Fruit fly (Drosophila melanogaster) whole organism, embryonic: ENCODE data around the gene mRpS2.

Experiments
- CG10321 ChIP-seq: fragments of 200-800 bp; sonication (Bioruptor generic); IDR thresholded peaks from 2 replicates; pipeline ENCODE4 v1.3.6; 2022; ENCODE audit warnings: missing biosample characterization, missing genetic modification characterization
- CG10431 ChIP-seq: fragments of 200-800 bp; sonication (Bioruptor generic); optimal IDR thresholded peaks from 3 replicates; lab custom pipeline; 2018; ENCODE audit warnings: missing biosample characterization, mild to moderate bottlenecking, missing genetic modification characterization
- CG10462 ChIP-seq: fragments of 200-800 bp; sonication (Bioruptor generic); optimal IDR thresholded peaks from 2 replicates; lab custom pipeline; 2016; ENCODE audit warnings: missing biosample characterization, missing genetic modification characterization
- CG11456 ChIP-seq: fragments of 200-800 bp; sonication (Bioruptor generic); IDR thresholded peaks from 3 replicates; pipeline ENCODE4 v1.3.6; 2022; ENCODE audit warnings: missing biosample characterization, missing genetic modification characterization
- CG1233 ChIP-seq: fragments of 200-800 bp; sonication (Bioruptor generic); optimal IDR thresholded peaks from 4 replicates; lab custom pipeline; 2018; ENCODE audit warnings: missing biosample characterization, mild to moderate bottlenecking, missing genetic modification characterization
- CG15073 ChIP-seq: fragments of 200-800 bp; sonication (Bioruptor generic); optimal IDR thresholded peaks from 2 replicates; lab custom pipeline; 2016; ENCODE audit warnings: missing biosample characterization, missing genetic modification characterization
- CG17359 ChIP-seq: fragments of 200-800 bp; sonication (Bioruptor generic); optimal IDR thresholded peaks from 3 replicates; lab custom pipeline; 2018; ENCODE audit warnings: missing biosample characterization, mild to moderate bottlenecking, missing genetic modification characterization, moderate library complexity
- CG17829 ChIP-seq: fragments of 200-800 bp; optimal IDR thresholded peaks from 2 replicates; lab custom pipeline; 2019; ENCODE audit warnings: missing biosample characterization, mild to moderate bottlenecking, missing genetic modification characterization, moderate library complexity
- CG18262 ChIP-seq: fragments of 200-800 bp; optimal IDR thresholded peaks from 3 replicates; lab custom pipeline; 2019; ENCODE audit warnings: missing biosample characterization, mild to moderate bottlenecking, missing genetic modification characterization, moderate library complexity
- CG18764 ChIP-seq: fragments of 200-800 bp; sonication (Bioruptor generic); optimal IDR thresholded peaks from 3 replicates; lab custom pipeline; 2016; ENCODE audit warnings: missing biosample characterization, missing genetic modification characterization
- CG2120 ChIP-seq: fragments of 200-800 bp; sonication (Bioruptor generic); optimal IDR thresholded peaks from 3 replicates; lab custom pipeline; 2016; ENCODE audit warnings: missing biosample characterization, missing genetic modification characterization
- CG2202 ChIP-seq: fragments of 200-800 bp; sonication (Bioruptor generic); optimal IDR thresholded peaks from 2 replicates; lab custom pipeline; 2018; ENCODE audit warnings: missing biosample characterization, mild to moderate bottlenecking, missing genetic modification characterization
- CG30431 ChIP-seq: fragments of 200-800 bp; sonication (Bioruptor generic); optimal IDR thresholded peaks from 2 replicates; lab custom pipeline; 2017; ENCODE audit warnings: missing biosample characterization, missing genetic modification characterization
- CG31365 ChIP-seq: fragments of 200-800 bp; sonication (Bioruptor generic); optimal IDR thresholded peaks from 2 replicates; lab custom pipeline; 2018; ENCODE audit warnings: missing biosample characterization, mild to moderate bottlenecking, missing genetic modification characterization
- CG3281 ChIP-seq: fragments of 200-800 bp; sonication (Bioruptor generic); optimal IDR thresholded peaks from 3 replicates; lab custom pipeline; 2017; ENCODE audit warnings: missing biosample characterization, mild to moderate bottlenecking, missing genetic modification characterization
- CG42726 ChIP-seq: fragments of 200-800 bp; sonication (Bioruptor generic); IDR thresholded peaks from 2 replicates; pipeline ENCODE4 v1.3.6; 2022; ENCODE audit warnings: missing biosample characterization, missing genetic modification characterization; ENCODE audit not compliant: partially characterized antibody
- CG6654 ChIP-seq: fragments of 200-800 bp; sonication (Bioruptor generic); optimal IDR thresholded peaks from 2 replicates; lab custom pipeline; 2017; ENCODE audit warnings: missing biosample characterization, mild to moderate bottlenecking, missing genetic modification characterization
- CG7372 ChIP-seq: fragments of 200-800 bp; sonication (Bioruptor generic); IDR thresholded peaks from 2 replicates; pipeline ENCODE4 v1.3.6; 2022; ENCODE audit warnings: missing biosample characterization, missing genetic modification characterization
- CG8281 ChIP-seq: fragments of 200-800 bp; sonication (Bioruptor generic); optimal IDR thresholded peaks from 2 replicates; lab custom pipeline; 2018; ENCODE audit warnings: missing biosample characterization, mild to moderate bottlenecking, missing genetic modification characterization, moderate library complexity
- Chrac-16 ChIP-seq: fragments of 200-800 bp; sonication (Bioruptor generic); optimal IDR thresholded peaks from 3 replicates; lab custom pipeline; 2016; ENCODE audit warnings: missing biosample characterization, missing genetic modification characterization
- Dad ChIP-seq: fragments of 200-800 bp; sonication (Bioruptor generic); optimal IDR thresholded peaks from 3 replicates; lab custom pipeline; 2016; ENCODE audit warnings: missing biosample characterization, missing genetic modification characterization
- Dref ChIP-seq: fragments of 200-800 bp; sonication (Bioruptor generic); IDR thresholded peaks from 2 replicates; pipeline ENCODE4 v1.3.6; 2022; ENCODE audit warnings: missing biosample characterization, missing genetic modification characterization
- E2f2 ChIP-seq: fragments of 200-800 bp; sonication (Bioruptor generic); IDR thresholded peaks from 2 replicates; pipeline ENCODE4 v1.3.6; 2022; ENCODE audit warnings: missing biosample characterization, missing genetic modification characterization
- Fer2 ChIP-seq: fragments of 200-800 bp; sonication (Bioruptor generic); optimal IDR thresholded peaks from 2 replicates; lab custom pipeline; 2018; ENCODE audit warnings: missing biosample characterization, mild to moderate bottlenecking, missing genetic modification characterization, moderate library complexity
- HHEX ChIP-seq: fragments of 200-800 bp; sonication (Bioruptor generic); optimal IDR thresholded peaks from 3 replicates; lab custom pipeline; 2017; ENCODE audit warnings: missing biosample characterization, mild to moderate bottlenecking, missing genetic modification characterization, missing genetic modification reagents
- Hand ChIP-seq: fragments of 200-800 bp; sonication (Bioruptor generic); optimal IDR thresholded peaks from 2 replicates; lab custom pipeline; 2017; ENCODE audit warnings: mild to moderate bottlenecking, missing biosample characterization, missing genetic modification reagents, missing genetic modification characterization
- Lim3 ChIP-seq: fragments of 200-800 bp; sonication (Bioruptor generic); IDR thresholded peaks from 2 replicates; pipeline ENCODE4 v1.3.6; 2022; ENCODE audit warnings: missing biosample characterization, missing genetic modification characterization
- MESR4 ChIP-seq: fragments of 200-800 bp; sonication (Bioruptor generic); optimal IDR thresholded peaks from 2 replicates; lab custom pipeline; 2018; ENCODE audit warnings: missing biosample characterization, mild to moderate bottlenecking, missing genetic modification characterization, moderate library complexity
- Max ChIP-seq: fragments of 200-800 bp; sonication (Bioruptor generic); optimal IDR thresholded peaks from 2 replicates; lab custom pipeline; 2016; ENCODE audit warnings: missing biosample characterization, mild to moderate bottlenecking, missing genetic modification characterization
- Med ChIP-seq: fragments of 200-800 bp; sonication (Bioruptor generic); peaks from one replicate; lab custom pipeline; 2016; ENCODE audit warnings: missing biosample characterization, missing genetic modification characterization, mild to moderate bottlenecking, inconsistent platforms, moderate library complexity
- NfI ChIP-seq: fragments of 200-800 bp; sonication (Bioruptor generic); optimal IDR thresholded peaks from 3 replicates; lab custom pipeline; 2018; ENCODE audit warnings: missing biosample characterization, mild to moderate bottlenecking, missing genetic modification characterization, moderate library complexity
- Optix ChIP-seq: fragments of 200-800 bp; sonication (Bioruptor generic); IDR thresholded peaks from 3 replicates; pipeline ENCODE4 v1.3.6; 2022; ENCODE audit warnings: missing biosample characterization, missing genetic modification characterization
- Rfx ChIP-seq: fragments of 200-800 bp; sonication (Bioruptor generic); IDR thresholded peaks from 2 replicates; pipeline ENCODE4 v1.3.6; 2022; ENCODE audit warnings: missing biosample characterization, missing genetic modification characterization
- Rx ChIP-seq: fragments of 200-800 bp; sonication (Bioruptor generic); IDR thresholded peaks from 2 replicates; pipeline ENCODE4 v1.3.6; 2022; ENCODE audit warnings: missing biosample characterization, missing genetic modification characterization
- Sin3A ChIP-seq: fragments of >200 bp; optimal IDR thresholded peaks from 2 replicates; lab custom pipeline; 2018
- Sry-δ ChIP-seq: fragments of 200-800 bp; sonication (Bioruptor generic); optimal IDR thresholded peaks from 2 replicates; lab custom pipeline; 2016; ENCODE audit warnings: missing biosample characterization, missing genetic modification characterization
- amos ChIP-seq: fragments of 200-800 bp; sonication (Bioruptor generic); IDR thresholded peaks from 2 replicates; pipeline ENCODE4 v1.3.6; 2022; ENCODE audit warnings: missing biosample characterization, missing genetic modification characterization; ENCODE audit not compliant: partially characterized antibody
- bbx ChIP-seq: fragments of 200-800 bp; sonication (Bioruptor generic); IDR thresholded peaks from 2 replicates; pipeline ENCODE4 v1.3.6; 2022; ENCODE audit warnings: missing biosample characterization, missing genetic modification characterization; ENCODE audit not compliant: partially characterized antibody
- cas ChIP-seq: fragments of 200-800 bp; sonication (Bioruptor generic); IDR thresholded peaks from 2 replicates; pipeline ENCODE4 v1.3.6; 2022; ENCODE audit warnings: missing biosample characterization, missing genetic modification characterization
- chinmo ChIP-seq: fragments of 200-800 bp; sonication (Bioruptor generic); IDR thresholded peaks from 4 replicates; pipeline ENCODE4 v1.3.6; 2022; ENCODE audit warnings: missing biosample characterization, missing genetic modification characterization; ENCODE audit not compliant: partially characterized antibody
- crc ChIP-seq: fragments of 200-800 bp; sonication (Bioruptor generic); optimal IDR thresholded peaks from 2 replicates; lab custom pipeline; 2016; ENCODE audit warnings: missing biosample characterization, missing genetic modification characterization
- dati ChIP-seq: fragments of 200-800 bp; sonication (Bioruptor generic); IDR thresholded peaks from 2 replicates; pipeline ENCODE4 v1.3.6; 2022; ENCODE audit warnings: missing biosample characterization, missing genetic modification characterization
- gsb-n ChIP-seq: fragments of 200-800 bp; sonication (Bioruptor generic); optimal IDR thresholded peaks from 3 replicates; lab custom pipeline; 2018; ENCODE audit warnings: missing biosample characterization, mild to moderate bottlenecking, missing genetic modification characterization
- lola ChIP-seq, 3 experiments: fragments of >200 bp in 2 of 3; fragments of 200-800 bp in 1 of 3; sonication (Bioruptor generic) in 1 of 3; optimal IDR thresholded peaks; 2 replicates each; lab custom pipeline; 2017 to 2019; ENCODE audit warnings: missing biosample characterization in 3 of 3, missing genetic modification characterization in 3 of 3, mild to moderate bottlenecking in 1 of 3, moderate library complexity in 1 of 3
- nau ChIP-seq: fragments of 200-800 bp; sonication (Bioruptor generic); optimal IDR thresholded peaks from 3 replicates; lab custom pipeline; 2017; ENCODE audit warnings: missing biosample characterization, mild to moderate bottlenecking, missing genetic modification characterization, missing genetic modification reagents
- odd ChIP-seq: fragments of 200-800 bp; sonication (Bioruptor generic); optimal IDR thresholded peaks from 2 replicates; lab custom pipeline; 2017; ENCODE audit warnings: missing biosample characterization, mild to moderate bottlenecking, missing genetic modification characterization
- tin ChIP-seq: fragments of 200-800 bp; sonication (Bioruptor generic); optimal IDR thresholded peaks from 3 replicates; lab custom pipeline; 2016; ENCODE audit warnings: missing biosample characterization, missing genetic modification characterization
- tll ChIP-seq, 2 experiments: fragments of 200-800 bp in 1 of 2; fragments of >200 bp in 1 of 2; sonication (Bioruptor generic) in 1 of 2; optimal IDR thresholded peaks; 2 replicates each; lab custom pipeline; 2017 to 2019; ENCODE audit warnings: missing biosample characterization in 2 of 2, missing genetic modification characterization in 2 of 2, mild to moderate bottlenecking in 1 of 2, moderate library complexity in 1 of 2
- wek ChIP-seq: fragments of 200-800 bp; sonication (Bioruptor generic); optimal IDR thresholded peaks from 3 replicates; lab custom pipeline; 2018; ENCODE audit warnings: missing biosample characterization, mild to moderate bottlenecking, missing genetic modification characterization, moderate library complexity
- zfh1 ChIP-seq: fragments of 200-800 bp; sonication (Bioruptor generic); IDR thresholded peaks from 3 replicates; pipeline ENCODE4 v1.3.6; 2022; ENCODE audit warnings: missing biosample characterization, missing genetic modification characterization
- zfh2 ChIP-seq: fragments of 200-800 bp; sonication (Bioruptor generic); optimal IDR thresholded peaks from 2 replicates; lab custom pipeline; 2016; ENCODE audit warnings: missing biosample characterization, missing genetic modification characterization

mRpS2 gene

DNA sequence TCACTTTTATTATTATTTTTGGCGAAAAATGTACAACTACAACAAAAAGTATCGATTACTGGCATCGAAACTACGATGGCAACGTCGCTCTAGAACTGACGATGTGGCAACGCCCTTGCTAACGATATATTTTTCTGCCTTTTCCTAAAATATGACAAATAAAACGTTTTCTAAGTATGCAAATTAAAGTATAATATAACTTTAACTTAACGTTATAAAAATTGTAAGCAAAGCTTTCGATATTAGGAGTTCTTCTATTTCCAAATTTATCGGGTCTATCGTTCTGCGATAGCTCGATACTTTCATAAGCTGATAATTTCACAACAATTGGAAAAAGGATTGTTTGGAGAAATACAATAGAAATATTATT, 32.8 kb upstream of the mRpS2 start, which contains the start of the genes Cf2 and CG3008 (continued):
- no peak for TF ChIP-seq wek (GFP tag; lab: Kevin White, UChicago)
- no peak for TF ChIP-seq Rfx
- TF ChIP-seq chinmo (GFP tag; lab: Robert Waterston, UW) = 0 out of 4 replicates have a peak, but pooled peaks have one; percentile 50
- no peak for TF ChIP-seq CG7372 (GFP tag; lab: Robert Waterston, UW)
- TF ChIP-seq CG6654 (GFP tag; lab: Kevin White, UChicago) = no peak
- TF ChIP-seq odd (GFP tag; lab: Kevin White, UChicago) = no peak
- TF ChIP-seq CG10462 (GFP tag; lab: Kevin White, UChicago) = no peak
- TF ChIP-seq zfh1 (GFP tag; lab: Robert Waterston, UW) = no peak
- no peak for TF ChIP-seq gsb-n (tag; lab: Kevin White, UChicago)
- no peak for TF ChIP-seq Fer2
- no peak for TF ChIP-seq Lim3 (GFP tag; lab: Robert Waterston, UW)
- TF ChIP-seq E2f2 = no peak
- TF ChIP-seq CG2202 = no peak
- no peak for TF ChIP-seq CG3281 (GFP tag; lab: Kevin White, UChicago)
- no peak for TF ChIP-seq CG8281 (tag; lab: Kevin White, UChicago)
- TF ChIP-seq amos = peak; percentile 83
- TF ChIP-seq Dad (GFP tag; lab: Kevin White, UChicago) = no peak
- TF ChIP-seq Hand (GFP tag; lab: Kevin White, UChicago) = no peak
- peak; percentile 83 for TF ChIP-seq Dref
- no peak for TF ChIP-seq Rx (GFP tag; lab: Robert Waterston, UW)
- no peak for TF ChIP-seq Optix (GFP tag; lab: Robert Waterston, UW)
- TF ChIP-seq Sin3A (lab: Kevin White, UChicago) = peak; percentile 70
- TF ChIP-seq CG1233 = no peak
- TF ChIP-seq cas (GFP tag; lab: Robert Waterston, UW) = no peak
- no peak for TF ChIP-seq nau
- peak; percentile 12 for TF ChIP-seq CG18262
- no peak for TF ChIP-seq CG30431 (GFP tag; lab: Kevin White, UChicago)
- no peak for TF ChIP-seq CG10431 (GFP tag; lab: Kevin White, UChicago)
- no peak for TF ChIP-seq CG31365 (tag; lab: Kevin White, UChicago)
- TF ChIP-seq tll (GFP tag; optimal IDR thresholded peaks at IDR 0.05; lab: Kevin White, UChicago) = no peak
- TF ChIP-seq zfh2 (GFP tag; lab: Kevin White, UChicago) = no peak
- no peak for TF ChIP-seq CG11456 (GFP tag; lab: Robert Waterston, UW)
- TF ChIP-seq Sry-δ (GFP tag; lab: Kevin White, UChicago) = peak; percentile 93
- no peak for TF ChIP-seq dati (GFP tag; lab: Robert Waterston, UW)
- no peak for TF ChIP-seq tin (GFP tag; lab: Kevin White, UChicago)
- no peak for TF ChIP-seq crc (GFP tag; lab: Kevin White, UChicago)
- no peak for TF ChIP-seq CG18764 (GFP tag; lab: Kevin White, UChicago)
- peak; percentile 21 for TF ChIP-seq CG17829 (tag; lab: Kevin White, UChicago)
- TF ChIP-seq CG17359 (tag; lab: Kevin White, UChicago) = no peak
- TF ChIP-seq Chrac-16 = no peak
- TF ChIP-seq Max (GFP tag; lab: Kevin White, UChicago) = no peak
- no peak for TF ChIP-seq CG15073
- TF ChIP-seq CG10321 = no peak
- TF ChIP-seq lola (GFP tag; optimal IDR thresholded peaks at IDR 0.05; lab: Kevin White, UChicago) = no peak
- peak; percentile 1 for TF ChIP-seq CG2120 (GFP tag; lab: Kevin White, UChicago)
- peak; percentile 42; the same call in 1 of the 2 replicates for TF ChIP-seq CG42726 (GFP tag; lab: Robert Waterston, UW)
- TF ChIP-seq HHEX (GFP tag; lab: Kevin White, UChicago) = no peak
- no peak for TF ChIP-seq MESR4 (GFP tag; lab: Kevin White, UChicago)
- peak; percentile 58 for TF ChIP-seq Med (GFP tag; lab: Kevin White, UChicago)
- TF ChIP-seq NfI = no peak
- peak; percentile 65 for TF ChIP-seq bbx (GFP tag; lab: Robert Waterston, UW)
